Fruit fly (Drosophila melanogaster): Measurements from ENCODE around the gene CG6845.
A peak's percentile ranks its signal among the peaks of the same experiment; 100 is the strongest.

The CG6845 gene

DNA sequence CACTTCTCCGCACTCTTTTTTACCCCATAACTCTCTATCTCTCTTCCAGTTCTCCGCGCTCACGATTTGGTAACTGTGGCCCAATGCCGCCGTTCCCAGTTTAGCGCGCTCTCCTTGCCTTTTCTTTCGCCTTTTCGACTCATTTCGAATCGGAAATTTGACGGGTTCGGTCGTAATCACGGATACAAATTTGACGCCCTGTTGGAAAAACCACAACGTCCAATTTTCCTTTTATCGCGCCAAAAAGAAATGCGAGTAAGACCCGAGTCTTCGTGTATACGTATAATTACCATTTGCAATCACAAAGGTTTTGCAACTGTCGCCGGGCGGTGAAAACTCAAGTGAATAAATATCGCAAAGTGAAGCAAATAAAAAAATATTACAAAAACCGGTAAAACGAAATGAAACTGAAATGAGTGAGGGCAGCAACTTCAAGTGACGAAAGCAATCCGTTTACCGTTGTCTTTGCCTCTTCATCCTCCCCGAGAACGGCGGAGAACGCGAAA is 16.9 kb upstream of the CG6845 start, which contains the start of gene Pdk1:
Pdk1 (plus strand) TSS at position 140 of the 506 bp plus-strand sequence.
- TF ChIP-seq brk (GFP tag; optimal IDR thresholded peaks at IDR 0.05) (no peak), Jra (GFP tag; optimal IDR thresholded peaks at IDR 0.05) (no peak), OdsH (GFP tag; optimal IDR thresholded peaks at IDR 0.05) (no peak), CG32264 (GFP tag; optimal IDR thresholded peaks at IDR 0.05) (no peak), jim (GFP tag; optimal IDR thresholded peaks at IDR 0.05) (no peak), dsf (GFP tag; optimal IDR thresholded peaks at IDR 0.05; ENCODE audit: borderline replicate concordance) (no peak), rgr (GFP tag; optimal IDR thresholded peaks at IDR 0.05) (peak; percentile 61), CrebA (GFP tag; optimal IDR thresholded peaks at IDR 0.05; ENCODE audit: borderline replicate concordance) (no peak), pan (optimal IDR thresholded peaks at IDR 0.05) (no peak), woc (GFP tag; optimal IDR thresholded peaks at IDR 0.05) (no peak), Abd-B (GFP tag; optimal IDR thresholded peaks at IDR 0.05) (no peak), tai (GFP tag; optimal IDR thresholded peaks at IDR 0.05) (no peak), Mio (GFP tag; optimal IDR thresholded peaks at IDR 0.05) (no peak), Hr83 (GFP tag; optimal IDR thresholded peaks at IDR 0.05; ENCODE audit: poor library complexity, severe bottlenecking) (peak; percentile 48), Dif (GFP tag; optimal IDR thresholded peaks at IDR 0.05; ENCODE audit: partially characterized antibody) (peak; percentile 95), br (GFP tag; optimal IDR thresholded peaks at IDR 0.05) (peak; percentile 60), dmrt93B (GFP tag; optimal IDR thresholded peaks at IDR 0.05) (no peak), Myc (optimal IDR thresholded peaks at IDR 0.05) (no peak), Hr78 (GFP tag; optimal IDR thresholded peaks at IDR 0.05) (no peak), fru (GFP tag; optimal IDR thresholded peaks at IDR 0.05) (no peak), Dfd (GFP tag; optimal IDR thresholded peaks at IDR 0.05) (no peak), N (GFP tag; optimal IDR thresholded peaks at IDR 0.05) (no peak), lola (GFP tag; optimal IDR thresholded peaks at IDR 0.05) (no peak), HLH106 (tag; optimal IDR thresholded peaks at IDR 0.05) (no peak), Vsx2 (GFP tag; optimal IDR thresholded peaks at IDR 0.05; ENCODE audit: partially characterized antibody) (peak; percentile 77), usp (GFP tag; optimal IDR thresholded peaks at IDR 0.05) (no peak), psq (GFP tag; optimal IDR thresholded peaks at IDR 0.05) (peak; percentile 92), sv (GFP tag; optimal IDR thresholded peaks at IDR 0.05) (no peak), sage (GFP tag; optimal IDR thresholded peaks at IDR 0.05) (no peak), foxo (GFP tag; optimal IDR thresholded peaks at IDR 0.05) (peak in 1 of 2 experiments; percentile 34), Rel (GFP tag; optimal IDR thresholded peaks at IDR 0.05) (no peak), Rel (tag; optimal IDR thresholded peaks at IDR 0.05) (peak; percentile 70), h (GFP tag; optimal IDR thresholded peaks at IDR 0.05) (peak; percentile 58), GATAd (GFP tag; optimal IDR thresholded peaks at IDR 0.05) (no peak), ey (GFP tag; optimal IDR thresholded peaks at IDR 0.05) (no peak), Sp1 (GFP tag; optimal IDR thresholded peaks at IDR 0.05) (peak; percentile 61), CG9705 (GFP tag; optimal IDR thresholded peaks at IDR 0.05) (no peak), dl (GFP tag; optimal IDR thresholded peaks at IDR 0.05; ENCODE audit: insufficient read depth in 1 of 2, partially characterized antibody in 2 of 2) (peak; percentile 46 to 81), Hnf4 (GFP tag; optimal IDR thresholded peaks at IDR 0.05) (peak; percentile 40)

DNA sequence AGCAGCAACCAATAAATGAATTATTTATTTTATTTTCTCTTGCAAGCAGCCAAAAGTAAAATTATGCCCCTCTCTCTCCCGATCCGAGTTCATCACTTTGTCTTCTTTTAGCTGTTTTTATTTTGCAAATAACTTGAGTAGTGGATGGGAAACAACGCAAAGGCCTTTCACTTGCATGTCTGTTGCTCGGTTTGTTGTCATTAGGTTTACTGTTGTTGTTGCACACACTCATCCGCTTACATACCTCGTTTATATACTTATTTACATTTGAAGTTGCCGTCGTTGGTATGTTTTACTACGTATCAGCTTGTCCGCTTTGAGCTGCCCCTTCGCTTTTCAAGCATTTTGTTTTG is 15.5 kb upstream of the CG6845 start:
- no peak for TF ChIP-seq Jra (GFP tag; optimal IDR thresholded peaks at IDR 0.05)
- TF ChIP-seq psq (GFP tag; optimal IDR thresholded peaks at IDR 0.05), result no peak
- TF ChIP-seq dmrt93B (GFP tag; optimal IDR thresholded peaks at IDR 0.05), result no peak
- no peak for TF ChIP-seq Abd-B (GFP tag; optimal IDR thresholded peaks at IDR 0.05)
- TF ChIP-seq N (GFP tag; optimal IDR thresholded peaks at IDR 0.05), result no peak
- TF ChIP-seq HLH106 (tag; optimal IDR thresholded peaks at IDR 0.05), result no peak
- TF ChIP-seq CG32264 (GFP tag; optimal IDR thresholded peaks at IDR 0.05), result no peak
- no peak for TF ChIP-seq CG9705 (GFP tag; optimal IDR thresholded peaks at IDR 0.05)
- no peak for TF ChIP-seq woc (GFP tag; optimal IDR thresholded peaks at IDR 0.05)
- TF ChIP-seq h (GFP tag; optimal IDR thresholded peaks at IDR 0.05), result no peak
- TF ChIP-seq Hr78 (GFP tag; optimal IDR thresholded peaks at IDR 0.05), result no peak
- TF ChIP-seq dl (GFP tag; optimal IDR thresholded peaks at IDR 0.05; ENCODE audit: insufficient read depth in 1 of 2, partially characterized antibody in 2 of 2), result no peak
- TF ChIP-seq Vsx2 (GFP tag; optimal IDR thresholded peaks at IDR 0.05; ENCODE audit: partially characterized antibody), result no peak
- no peak for TF ChIP-seq usp (GFP tag; optimal IDR thresholded peaks at IDR 0.05)
- TF ChIP-seq GATAd (GFP tag; optimal IDR thresholded peaks at IDR 0.05), result no peak
- no peak for TF ChIP-seq sv (GFP tag; optimal IDR thresholded peaks at IDR 0.05)
- no peak for TF ChIP-seq OdsH (GFP tag; optimal IDR thresholded peaks at IDR 0.05)

Measured in whole organism, wandering third instar larva.